Fruit fly (Drosophila melanogaster) whole organism, embryonic: ENCODE measurements around the gene CG4972.

Experiments
- B-H2 ChIP-seq: fragments of 200-800 bp; sonication (Bioruptor generic); optimal IDR thresholded peaks from 2 replicates; lab custom pipeline; 2018; ENCODE audit warnings: missing biosample characterization, mild to moderate bottlenecking, missing genetic modification characterization
- Bteb2 ChIP-seq: fragments of 200-800 bp; sonication (Bioruptor generic); optimal IDR thresholded peaks from 2 replicates; lab custom pipeline; 2016; ENCODE audit warnings: missing biosample characterization, missing genetic modification characterization
- CG10366 ChIP-seq: fragments of 200-800 bp; sonication (Bioruptor generic); IDR thresholded peaks from 2 replicates; pipeline ENCODE4 v1.3.6; 2022; ENCODE audit warnings: missing biosample characterization, missing genetic modification characterization
- CG10959 ChIP-seq: fragments of 200-800 bp; sonication (Bioruptor generic); IDR thresholded peaks from 2 replicates; pipeline ENCODE4 v1.3.6; 2022; ENCODE audit warnings: missing biosample characterization, missing genetic modification characterization
- CG11093 ChIP-seq: fragments of 200-800 bp; sonication (Bioruptor generic); IDR thresholded peaks from 3 replicates; pipeline ENCODE4 v1.3.6; 2022; ENCODE audit warnings: missing biosample characterization, missing genetic modification characterization
- CG11247 ChIP-seq: fragments of 200-800 bp; sonication (Bioruptor generic); IDR thresholded peaks from 2 replicates; pipeline ENCODE4 v1.3.6; 2022; ENCODE audit warnings: missing biosample characterization, missing genetic modification characterization
- CG11398 ChIP-seq: fragments of 200-800 bp; sonication (Bioruptor generic); optimal IDR thresholded peaks from 2 replicates; lab custom pipeline; 2016; ENCODE audit warnings: missing biosample characterization, missing genetic modification characterization
- CG1233 ChIP-seq: fragments of 200-800 bp; sonication (Bioruptor generic); optimal IDR thresholded peaks from 4 replicates; lab custom pipeline; 2018; ENCODE audit warnings: missing biosample characterization, mild to moderate bottlenecking, missing genetic modification characterization
- CG15011 ChIP-seq: fragments of 200-800 bp; sonication (Bioruptor generic); optimal IDR thresholded peaks from 3 replicates; lab custom pipeline; 2018; ENCODE audit warnings: missing biosample characterization, mild to moderate bottlenecking, missing genetic modification characterization
- CG1603 ChIP-seq: fragments of 200-800 bp; sonication (Bioruptor generic); optimal IDR thresholded peaks from 2 replicates; lab custom pipeline; 2019; ENCODE audit warnings: missing biosample characterization, mild to moderate bottlenecking, missing genetic modification characterization, moderate library complexity
- CG17829 ChIP-seq: fragments of 200-800 bp; optimal IDR thresholded peaks from 2 replicates; lab custom pipeline; 2019; ENCODE audit warnings: missing biosample characterization, mild to moderate bottlenecking, missing genetic modification characterization, moderate library complexity
- CG18262 ChIP-seq: fragments of 200-800 bp; optimal IDR thresholded peaks from 3 replicates; lab custom pipeline; 2019; ENCODE audit warnings: missing biosample characterization, mild to moderate bottlenecking, missing genetic modification characterization, moderate library complexity
- CG18619 ChIP-seq: fragments of 200-800 bp; sonication (Bioruptor generic); optimal IDR thresholded peaks from 3 replicates; lab custom pipeline; 2017; ENCODE audit warnings: missing biosample characterization, mild to moderate bottlenecking, missing genetic modification characterization
- CG3163 ChIP-seq: fragments of 200-800 bp; sonication (Bioruptor generic); optimal IDR thresholded peaks from 3 replicates; lab custom pipeline; 2016; ENCODE audit warnings: missing biosample characterization, missing genetic modification characterization
- CG3281 ChIP-seq: fragments of 200-800 bp; sonication (Bioruptor generic); optimal IDR thresholded peaks from 3 replicates; lab custom pipeline; 2017; ENCODE audit warnings: missing biosample characterization, mild to moderate bottlenecking, missing genetic modification characterization
- CG3726 ChIP-seq: fragments of 200-800 bp; sonication (Bioruptor generic); IDR thresholded peaks from 3 replicates; pipeline ENCODE4, ENCODE4 v1.3.6; 2022; ENCODE audit warnings: missing biosample characterization, missing genetic modification characterization
- CG5245 ChIP-seq: fragments of 200-800 bp; sonication (Bioruptor generic); optimal IDR thresholded peaks from 3 replicates; lab custom pipeline; 2016; ENCODE audit warnings: missing biosample characterization, missing genetic modification characterization
- CG6683 ChIP-seq: fragments of 200-800 bp; sonication (Bioruptor generic); optimal IDR thresholded peaks from 2 replicates; lab custom pipeline; 2017; ENCODE audit warnings: missing biosample characterization, mild to moderate bottlenecking, missing genetic modification characterization, missing genetic modification reagents
- CG8944 ChIP-seq: fragments of 200-800 bp; sonication (Bioruptor generic); optimal IDR thresholded peaks from 3 replicates; lab custom pipeline; 2016; ENCODE audit warnings: missing biosample characterization, missing genetic modification characterization
- Chrac-16 ChIP-seq: fragments of 200-800 bp; sonication (Bioruptor generic); optimal IDR thresholded peaks from 3 replicates; lab custom pipeline; 2016; ENCODE audit warnings: missing biosample characterization, missing genetic modification characterization
- Dad ChIP-seq: fragments of 200-800 bp; sonication (Bioruptor generic); optimal IDR thresholded peaks from 3 replicates; lab custom pipeline; 2016; ENCODE audit warnings: missing biosample characterization, missing genetic modification characterization
- Fer1 ChIP-seq: fragments of 200-800 bp; sonication (Bioruptor generic); optimal IDR thresholded peaks from 2 replicates; lab custom pipeline; 2017; ENCODE audit warnings: missing biosample characterization, mild to moderate bottlenecking, missing genetic modification characterization
- HmgD ChIP-seq: fragments of 200-800 bp; sonication (Bioruptor generic); optimal IDR thresholded peaks from 3 replicates; lab custom pipeline; 2016; ENCODE audit warnings: missing biosample characterization, missing genetic modification characterization
- Hr78 ChIP-seq, 2 experiments: fragments of 200-800 bp in 1 of 2; fragments of >200 bp in 1 of 2; sonication (Bioruptor generic) in 1 of 2; optimal IDR thresholded peaks; 2 replicates each; lab custom pipeline; 2017 to 2019; ENCODE audit warnings: missing biosample characterization in 2 of 2, missing genetic modification characterization in 2 of 2, mild to moderate bottlenecking in 1 of 2, moderate library complexity in 1 of 2
- MESR4 ChIP-seq: fragments of 200-800 bp; sonication (Bioruptor generic); optimal IDR thresholded peaks from 2 replicates; lab custom pipeline; 2018; ENCODE audit warnings: missing biosample characterization, mild to moderate bottlenecking, missing genetic modification characterization, moderate library complexity
- Rx ChIP-seq: fragments of 200-800 bp; sonication (Bioruptor generic); IDR thresholded peaks from 2 replicates; pipeline ENCODE4 v1.3.6; 2022; ENCODE audit warnings: missing biosample characterization, missing genetic modification characterization
- Sox102F ChIP-seq: fragments of 200-800 bp; sonication (Bioruptor generic); optimal IDR thresholded peaks from 2 replicates; lab custom pipeline; 2018; ENCODE audit warnings: missing biosample characterization, mild to moderate bottlenecking, missing genetic modification characterization, moderate library complexity
- Sry-δ ChIP-seq: fragments of 200-800 bp; sonication (Bioruptor generic); optimal IDR thresholded peaks from 2 replicates; lab custom pipeline; 2016; ENCODE audit warnings: missing biosample characterization, missing genetic modification characterization
- Xrp1 ChIP-seq: fragments of 200-800 bp; sonication (Bioruptor generic); IDR thresholded peaks from 2 replicates; pipeline ENCODE4 v1.3.6; 2022; ENCODE audit warnings: missing biosample characterization, missing genetic modification characterization
- ac ChIP-seq: fragments of 200-800 bp; sonication (Bioruptor generic); optimal IDR thresholded peaks from 3 replicates; lab custom pipeline; 2017; ENCODE audit warnings: missing biosample characterization, mild to moderate bottlenecking, missing genetic modification characterization
- br ChIP-seq: fragments of >200 bp; optimal IDR thresholded peaks from 2 replicates; lab custom pipeline; 2017
- cas ChIP-seq: fragments of 200-800 bp; sonication (Bioruptor generic); IDR thresholded peaks from 2 replicates; pipeline ENCODE4 v1.3.6; 2022; ENCODE audit warnings: missing biosample characterization, missing genetic modification characterization
- cato ChIP-seq: fragments of 200-800 bp; sonication (Bioruptor generic); optimal IDR thresholded peaks from 2 replicates; lab custom pipeline; 2016; ENCODE audit warnings: missing biosample characterization, missing genetic modification characterization, borderline replicate concordance
- cg ChIP-seq: fragments of 200-800 bp; sonication (Bioruptor generic); optimal IDR thresholded peaks from 3 replicates; lab custom pipeline; 2019; ENCODE audit warnings: missing biosample characterization, mild to moderate bottlenecking, missing genetic modification characterization, moderate library complexity
- dmrt11E ChIP-seq: fragments of 200-800 bp; sonication (Bioruptor generic); optimal IDR thresholded peaks from 3 replicates; lab custom pipeline; 2018; ENCODE audit warnings: missing biosample characterization, mild to moderate bottlenecking, missing genetic modification characterization, moderate library complexity
- ftz-f1 ChIP-seq: fragments of 200-800 bp; sonication (Bioruptor generic); optimal IDR thresholded peaks from 2 replicates; lab custom pipeline; 2016; ENCODE audit warnings: missing biosample characterization, missing genetic modification characterization
- gsb-n ChIP-seq: fragments of 200-800 bp; sonication (Bioruptor generic); optimal IDR thresholded peaks from 3 replicates; lab custom pipeline; 2018; ENCODE audit warnings: missing biosample characterization, mild to moderate bottlenecking, missing genetic modification characterization
- ham ChIP-seq: fragments of 200-800 bp; sonication (Bioruptor generic); IDR thresholded peaks from 2 replicates; pipeline ENCODE4 v1.3.6; 2022; ENCODE audit warnings: missing biosample characterization, missing genetic modification characterization
- kah ChIP-seq: fragments of 200-800 bp; sonication (Bioruptor generic); optimal IDR thresholded peaks from 2 replicates; lab custom pipeline; 2018; ENCODE audit warnings: missing biosample characterization, mild to moderate bottlenecking, missing genetic modification characterization
- nerfin-1 ChIP-seq: fragments of 200-800 bp; sonication (Bioruptor generic); optimal IDR thresholded peaks from 3 replicates; lab custom pipeline; 2019; ENCODE audit warnings: missing biosample characterization, mild to moderate bottlenecking, missing genetic modification characterization, moderate library complexity
- oc ChIP-seq: fragments of 200-800 bp; sonication (Bioruptor generic); optimal IDR thresholded peaks from 2 replicates; lab custom pipeline; 2018; ENCODE audit warnings: missing biosample characterization, mild to moderate bottlenecking, missing genetic modification characterization, moderate library complexity
- org-1 ChIP-seq: fragments of 200-800 bp; sonication (Bioruptor generic); optimal IDR thresholded peaks from 2 replicates; lab custom pipeline; 2017; ENCODE audit warnings: missing biosample characterization, missing genetic modification characterization
- pan ChIP-seq, 4 experiments: fragments of >200 bp in 3 of 4; fragments of 200-800 bp in 1 of 4; sonication (Bioruptor generic) in 1 of 4; optimal IDR thresholded peaks in 3 of 4; IDR thresholded peaks in 1 of 4; 2 replicates each; pipeline versions ENCODE4 v1.3.6 to Lab custom; 2017 to 2022; ENCODE audit warnings: missing biosample characterization in 2 of 4, missing genetic modification characterization in 2 of 4, mixed read lengths in 1 of 4
- pb ChIP-seq: fragments of 200-800 bp; sonication (Bioruptor generic); optimal IDR thresholded peaks from 3 replicates; lab custom pipeline; 2016; ENCODE audit warnings: missing biosample characterization, missing genetic modification characterization
- peb ChIP-seq: fragments of 200-800 bp; sonication (Bioruptor generic); IDR thresholded peaks from 2 replicates; pipeline ENCODE4 v1.3.6; 2022; ENCODE audit warnings: missing biosample characterization, missing genetic modification characterization
- rib ChIP-seq: fragments of 200-800 bp; sonication (Bioruptor generic); IDR thresholded peaks from 2 replicates; pipeline ENCODE4 v1.3.6; 2022; ENCODE audit warnings: missing biosample characterization, missing genetic modification characterization
- shn ChIP-seq: fragments of 200-800 bp; sonication (Bioruptor generic); optimal IDR thresholded peaks from 3 replicates; lab custom pipeline; 2016; ENCODE audit warnings: missing biosample characterization, missing genetic modification characterization
- so ChIP-seq: fragments of 200-800 bp; sonication (Bioruptor generic); IDR thresholded peaks from 3 replicates; pipeline ENCODE4 v1.3.6; 2022; ENCODE audit warnings: missing biosample characterization, missing genetic modification characterization
- ssp ChIP-seq: fragments of 200-800 bp; sonication (Bioruptor generic); IDR thresholded peaks from 2 replicates; pipeline ENCODE4 v1.3.6; 2022; ENCODE audit warnings: missing biosample characterization, missing genetic modification characterization
- z ChIP-seq: fragments of 200-800 bp; sonication (Bioruptor generic); IDR thresholded peaks from 3 replicates; pipeline ENCODE4 v1.3.6; 2022; ENCODE audit warnings: missing biosample characterization, missing genetic modification characterization

Gene CG4972

DNA sequence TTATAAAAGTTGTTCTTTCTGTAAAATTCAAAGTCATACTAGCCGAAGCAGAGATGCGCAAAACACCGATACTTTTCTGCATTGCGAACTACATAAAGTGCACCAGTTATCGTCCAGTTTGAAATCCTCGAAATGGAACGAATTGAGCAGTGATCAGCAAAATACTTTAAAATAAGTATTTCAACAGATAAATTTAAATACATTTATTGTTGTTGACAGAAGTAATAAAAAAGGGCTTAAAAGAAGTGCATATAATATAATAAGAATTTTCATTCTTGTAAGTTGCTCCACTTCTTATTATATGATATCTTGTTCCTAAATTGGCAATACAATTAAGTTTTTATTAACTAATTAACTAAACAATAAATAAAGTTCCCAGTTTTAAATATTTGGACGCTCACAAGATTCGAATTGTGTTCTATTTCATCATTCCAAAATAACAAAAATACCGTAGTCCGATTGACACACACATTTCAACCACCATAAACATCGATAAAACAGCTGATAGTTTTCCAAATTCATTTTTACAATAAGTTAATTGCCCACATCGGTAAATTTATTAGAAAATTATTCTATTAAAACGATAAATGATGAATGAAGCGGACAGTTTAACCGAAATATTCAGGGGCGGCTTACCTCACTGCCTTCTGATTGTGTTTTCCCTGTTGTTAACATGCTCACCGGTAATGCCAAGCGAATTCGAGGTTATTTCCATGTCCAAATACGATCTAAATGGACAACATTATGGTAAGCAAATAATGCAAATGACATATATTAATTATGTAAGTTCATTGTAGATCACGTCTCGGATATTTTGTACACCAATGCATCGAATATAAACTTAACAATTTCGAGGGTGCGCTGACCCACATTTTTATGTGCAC is at the start of gene CG4972, which contains the start of gene Usp14 (continued):
- no peak for TF ChIP-seq Hr78 (GFP tag; optimal IDR thresholded peaks at IDR 0.05; lab: Kevin White, UChicago)
- TF ChIP-seq Dad = no peak
- TF ChIP-seq Xrp1 = no peak
- no peak for TF ChIP-seq Rx
- no peak for TF ChIP-seq CG3163 (GFP tag; lab: Kevin White, UChicago)
- no peak for TF ChIP-seq Fer1 (GFP tag; lab: Kevin White, UChicago)
- TF ChIP-seq CG1233 (GFP tag; lab: Kevin White, UChicago) = no peak
- TF ChIP-seq Sox102F (GFP tag; lab: Kevin White, UChicago) = no peak
- TF ChIP-seq rib = no peak
- no peak for TF ChIP-seq z (GFP tag; lab: Robert Waterston, UW)
- TF ChIP-seq CG17829 (tag; lab: Kevin White, UChicago) = peak; percentile 19
- no peak for TF ChIP-seq CG11398 (GFP tag; lab: Kevin White, UChicago)
- TF ChIP-seq CG11093 = no peak
- TF ChIP-seq CG18619 (GFP tag; lab: Kevin White, UChicago) = no peak
- TF ChIP-seq CG18262 (tag; lab: Kevin White, UChicago) = peak; percentile 48
- no peak for TF ChIP-seq ac (GFP tag; lab: Kevin White, UChicago)
- TF ChIP-seq CG6683 = no peak
- TF ChIP-seq Chrac-16 (GFP tag; lab: Kevin White, UChicago) = no peak
- TF ChIP-seq pb (GFP tag; lab: Kevin White, UChicago) = no peak
- no peak for TF ChIP-seq so (GFP tag; lab: Robert Waterston, UW)
- TF ChIP-seq ftz-f1 (GFP tag; lab: Kevin White, UChicago) = no peak
- no peak for TF ChIP-seq org-1
- peak; percentile 75 for TF ChIP-seq MESR4
- TF ChIP-seq Sry-δ = peak; percentile 79
- no peak for TF ChIP-seq CG3281 (GFP tag; lab: Kevin White, UChicago)
- peak; percentile 39 for TF ChIP-seq dmrt11E (tag; lab: Kevin White, UChicago)
- peak; percentile 83 for TF ChIP-seq ssp (GFP tag; lab: Robert Waterston, UW)
- TF ChIP-seq br (lab: Kevin White, UChicago) = no peak
- no peak for TF ChIP-seq Bteb2 (GFP tag; lab: Kevin White, UChicago)
- TF ChIP-seq CG10959 (GFP tag; lab: Robert Waterston, UW) = no peak
- no peak for TF ChIP-seq CG15011 (GFP tag; lab: Kevin White, UChicago)
- TF ChIP-seq shn (GFP tag; lab: Kevin White, UChicago) = no peak
- TF ChIP-seq CG8944 (GFP tag; lab: Kevin White, UChicago) = no peak
- TF ChIP-seq HmgD (GFP tag; lab: Kevin White, UChicago) = no peak
- TF ChIP-seq B-H2 (GFP tag; lab: Kevin White, UChicago) = no peak
- TF ChIP-seq oc = no peak
- TF ChIP-seq pan (optimal IDR thresholded peaks at IDR 0.05; lab: Kevin White, UChicago) = no peak
- no peak for TF ChIP-seq pan (GFP tag; optimal IDR thresholded peaks at IDR 0.05 in 1 of 2, IDR thresholded peaks at IDR 0.05 in 1 of 2)
- no peak for TF ChIP-seq CG10366
- no peak for TF ChIP-seq CG11247 (GFP tag; lab: Robert Waterston, UW)
- no peak for TF ChIP-seq nerfin-1
- TF ChIP-seq CG5245 (GFP tag; lab: Kevin White, UChicago) = no peak
- TF ChIP-seq peb (GFP tag; lab: Robert Waterston, UW) = no peak
- TF ChIP-seq cas (GFP tag; lab: Robert Waterston, UW) = no peak
- TF ChIP-seq cato = no peak
- TF ChIP-seq CG1603 (tag; lab: Kevin White, UChicago) = peak; percentile 99
- no peak for TF ChIP-seq kah (GFP tag; lab: Kevin White, UChicago)
- TF ChIP-seq gsb-n (tag; lab: Kevin White, UChicago) = no peak
- no peak for TF ChIP-seq ham
- no peak for TF ChIP-seq CG3726
- TF ChIP-seq cg (GFP tag; lab: Kevin White, UChicago) = no peak
